Fruit fly (Drosophila melanogaster) whole organism: ENCODE data around the gene CG31909.

Experiments used
- CG8478 ChIP-seq: fragments of >200 bp; optimal IDR thresholded peaks from 2 replicates; lab custom pipeline; 2018; ENCODE audit warnings: inconsistent platforms
- Dll ChIP-seq: fragments of >200 bp; optimal IDR thresholded peaks from 2 replicates; lab custom pipeline; 2017
- EcR ChIP-seq, 2 experiments: fragments of >200 bp; optimal IDR thresholded peaks; 2 replicates each; lab custom pipeline; 2017; ENCODE audit warnings: missing biosample characterization in 2 of 2, missing genetic modification characterization in 2 of 2, missing genetic modification reagents in 2 of 2
- pan ChIP-seq: fragments of >200 bp; optimal IDR thresholded peaks from 2 replicates; lab custom pipeline; 2017
- psq ChIP-seq: fragments of >200 bp; optimal IDR thresholded peaks from 2 replicates; lab custom pipeline; 2017

dm6 chr2L:7277562-7278255 lies 20.4 kb downstream of the CG31909 start:
- TF ChIP-seq EcR (GFP tag; optimal IDR thresholded peaks at IDR 0.05; lab: Kevin White, UChicago) = no peak
- TF ChIP-seq Dll = no peak
- TF ChIP-seq psq (lab: Kevin White, UChicago) = no peak
- TF ChIP-seq CG8478 (lab: Kevin White, UChicago) = no peak
- TF ChIP-seq pan (lab: Kevin White, UChicago) = no peak
